Comparison of ENCODE assay signal across 1 worm cellular context in the genomic region with DNA sequence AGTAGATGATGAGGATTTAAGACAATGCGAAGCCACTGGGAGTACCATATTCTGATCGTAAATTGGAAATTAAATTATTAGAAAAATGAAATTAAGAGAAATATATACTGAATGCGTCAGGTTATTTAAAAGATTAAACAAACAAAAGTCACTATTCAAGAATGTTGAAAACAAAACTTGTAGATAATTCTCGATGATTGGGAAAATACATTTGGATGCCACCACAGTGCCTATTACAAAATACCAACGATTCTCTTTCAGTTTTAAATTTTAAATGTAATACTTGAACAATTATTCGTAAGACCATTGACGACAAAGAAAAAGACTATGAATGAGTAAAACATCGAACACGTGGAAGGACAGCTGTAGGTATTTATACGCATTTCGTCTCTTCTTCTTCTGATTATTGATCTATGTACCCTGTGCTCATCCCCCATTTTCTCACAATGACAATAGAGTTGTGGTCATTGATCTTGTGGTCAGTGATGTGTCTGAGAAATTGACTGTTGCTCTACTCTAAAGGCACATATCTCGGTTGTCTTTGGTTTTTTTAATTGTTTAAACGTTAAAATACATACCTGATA.
A peak's percentile ranks its signal among the peaks of the same experiment; 100 is the strongest.
TF ChIP-seq lines count a peak whose summit lies in the region.

Gene C09B8.4, minus strand, starts transcription at position 51 of the 584 bp plus-strand sequence.

TF ChIP-seq in whole organism, L1 larva, 84 proteins besides CTCF, POLR2A, EP300 and RAD21 (continued from another document):
- TF ChIP-seq ceh-82 (tag; optimal IDR thresholded peaks at IDR 0.05; lab: Kevin White, UChicago) = no peak
- peak; percentile 13 for TF ChIP-seq lir-3 (tag; optimal IDR thresholded peaks at IDR 0.05; lab: Kevin White, UChicago; ENCODE audit: poor library complexity)
- TF ChIP-seq C16A3.4 (tag; optimal IDR thresholded peaks at IDR 0.05; lab: Kevin White, UChicago) = no peak
